Worm (Caenorhabditis elegans) whole organism, midembryonic: ENCODE measurements around the gene T10D4.15.
"Not testable (repeated sequence)": the region's sequence is repeated elsewhere in the genome, so short reads cannot be mapped to it uniquely, and the experiment has no call there.

ENCODE experiments used
- T22C8.4 ChIP-seq: fragments of 200-800 bp; sonication (Bioruptor generic); IDR thresholded peaks from 2 replicates; pipeline ENCODE4 v1.3.6; 2022; ENCODE audit warnings: missing genetic modification characterization, missing compliant biosample characterization
- cog-1 ChIP-seq: sonication (generic microtip); optimal IDR thresholded peaks from 2 replicates; lab custom pipeline; 2016; ENCODE audit warnings: missing genetic modification characterization, missing compliant biosample characterization
- flt-1 ChIP-seq: fragments of 200-800 bp; sonication (Bioruptor generic); IDR thresholded peaks from 2 replicates; pipeline ENCODE4 v1.3.6; 2022; ENCODE audit warnings: missing genetic modification characterization, missing compliant biosample characterization
- klf-2 ChIP-seq: fragments of 200-800 bp; sonication (Bioruptor generic); conservative IDR thresholded peaks from 2 replicates; pipeline ENCODE4 v1.3.6; 2022; ENCODE audit warnings: missing genetic modification reagents, missing genetic modification characterization, missing compliant biosample characterization
- med-1 ChIP-seq: sonication (generic microtip); optimal IDR thresholded peaks from 2 replicates; lab custom pipeline; 2017; ENCODE audit warnings: missing genetic modification characterization, mild to moderate bottlenecking, missing compliant biosample characterization, antibody characterized with exemption, missing genetic modification reagents; ENCODE audit not compliant: insufficient read depth
- ref-1 ChIP-seq: fragments of 200-800 bp; sonication (Bioruptor generic); conservative IDR thresholded peaks from 2 replicates; pipeline ENCODE4 v1.3.6; 2022; ENCODE audit warnings: missing genetic modification reagents, missing genetic modification characterization, missing compliant biosample characterization
- tab-1 ChIP-seq: fragments of 200-800 bp; sonication (Bioruptor generic); IDR thresholded peaks from 2 replicates; pipeline ENCODE4 v1.3.6; 2022; ENCODE audit warnings: missing genetic modification characterization, missing compliant biosample characterization
- ztf-23 ChIP-seq: fragments of 200-800 bp; sonication (Bioruptor generic); IDR thresholded peaks from 2 replicates; pipeline ENCODE4 v1.3.6; 2022; ENCODE audit warnings: missing genetic modification reagents, missing genetic modification characterization, missing compliant biosample characterization
- ztf-29 ChIP-seq: fragments of 200-800 bp; sonication (Bioruptor generic); IDR thresholded peaks from 2 replicates; pipeline ENCODE4 v1.3.6; 2022; ENCODE audit warnings: missing genetic modification reagents, missing genetic modification characterization, missing compliant biosample characterization

The T10D4.15 gene

ce11 chrII:3142855-3143254 lies 3.1 kb upstream of the T10D4.15 start, which contains the start of gene sri-42:
Gene sri-42 (minus strand): TSS chrII:3142955.
- TF ChIP-seq ref-1 (GFP tag; lab: Robert Waterston, UW); ztf-23 (GFP tag; lab: Robert Waterston, UW); cog-1 (tag; lab: Kevin White, UChicago): not testable (repeated sequence)

DNA sequence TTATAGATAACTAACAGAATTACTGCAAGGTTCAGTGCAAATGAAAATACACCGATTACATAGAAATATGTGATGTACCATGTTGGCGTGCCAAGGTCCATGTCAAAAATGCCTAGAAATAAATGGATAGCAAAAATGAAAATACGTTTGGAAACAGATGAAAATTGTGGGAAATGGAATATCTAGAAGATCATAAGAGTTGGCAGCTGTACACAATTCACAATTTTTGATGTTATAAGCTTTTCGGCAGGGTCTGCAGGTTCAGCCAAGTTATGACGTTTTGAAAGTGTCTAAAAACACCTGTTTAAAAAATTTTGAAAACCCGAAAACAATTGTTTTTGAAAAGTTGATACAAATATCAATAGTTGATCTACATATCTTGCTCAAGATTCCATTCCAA lies 1.4 kb upstream of the T10D4.15 start, which contains the start of gene sri-43:
sri-43 (minus strand) TSS at position 101 of the 400 bp plus-strand sequence.
- not testable (repeated sequence) for TF ChIP-seq T22C8.4, klf-2, ref-1 (GFP tag; lab: Robert Waterston, UW)

DNA sequence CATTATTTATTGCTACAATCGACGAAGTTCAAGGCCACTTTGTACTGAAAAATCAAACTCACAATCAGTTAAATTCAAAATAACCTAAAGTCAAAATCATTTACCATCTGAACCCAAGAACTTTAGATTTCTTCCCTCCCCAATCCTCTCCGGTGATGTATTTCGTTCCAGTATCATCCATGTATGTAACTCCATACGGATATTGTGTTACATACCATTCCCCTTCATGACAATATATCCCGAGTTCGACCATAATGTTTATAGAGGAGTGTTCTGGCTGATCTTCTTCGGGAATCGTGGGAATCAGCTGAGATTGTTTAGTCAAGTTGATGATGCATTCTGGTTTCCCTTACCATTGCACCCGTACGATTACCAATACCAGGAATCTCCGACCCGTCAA lies 2.5 kb downstream of the T10D4.15 start:
- no peak for TF ChIP-seq med-1 (GFP tag; lab: Kevin White, UChicago)
- TF ChIP-seq cog-1 (tag; lab: Kevin White, UChicago) = no peak
- TF ChIP-seq T22C8.4 (GFP tag; lab: Robert Waterston, UW) = no peak
- TF ChIP-seq tab-1 (GFP tag; lab: Robert Waterston, UW) = no peak
- TF ChIP-seq ztf-23 (GFP tag; lab: Robert Waterston, UW) = no peak
- TF ChIP-seq ztf-29 (GFP tag; lab: Robert Waterston, UW) = no peak
- no peak for TF ChIP-seq ref-1 (GFP tag; lab: Robert Waterston, UW)
- no peak for TF ChIP-seq klf-2 (GFP tag; lab: Robert Waterston, UW)
- TF ChIP-seq flt-1 (GFP tag; lab: Robert Waterston, UW) = no peak

DNA sequence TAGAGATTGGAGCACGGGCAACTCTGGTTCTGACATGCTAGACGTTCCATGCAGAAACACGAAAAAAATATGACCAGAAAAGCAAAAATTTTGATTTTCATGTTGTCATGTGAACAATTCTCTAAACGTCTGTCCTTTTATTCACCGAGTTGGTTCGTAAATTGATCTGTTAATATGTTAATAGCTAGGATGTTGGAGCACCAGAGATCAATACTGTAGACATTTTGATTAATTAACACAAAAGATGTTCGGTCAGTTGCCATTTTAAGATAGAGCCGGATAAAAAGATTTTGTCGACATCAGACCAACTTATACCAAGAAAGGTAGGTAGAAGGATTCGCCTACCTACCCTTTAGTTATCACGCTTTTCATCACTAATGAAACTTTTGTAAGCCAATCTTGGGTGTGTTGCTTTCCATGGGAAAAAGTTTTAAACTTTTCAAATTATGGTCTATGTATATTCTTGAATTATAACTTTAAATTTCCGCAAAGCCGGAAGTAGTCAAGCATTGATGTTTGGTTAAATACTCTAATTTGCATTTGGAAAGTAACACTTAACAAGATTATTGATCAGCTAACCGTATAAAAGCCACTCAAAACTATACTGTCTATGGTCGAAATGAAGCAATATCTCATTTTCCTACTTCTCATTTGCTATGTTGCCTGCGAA lies 3.7 kb downstream of the T10D4.15 start, which contains the start of the genes T10D4.11 and T10D4.1:
T10D4.11 (minus strand) TSS at position 101 of the 670 bp plus-strand sequence.
T10D4.1 (plus strand) TSS at position 620 of the 670 bp plus-strand sequence.
- no peak for TF ChIP-seq tab-1 (GFP tag; lab: Robert Waterston, UW)
- TF ChIP-seq med-1 (GFP tag; lab: Kevin White, UChicago) = no peak
- TF ChIP-seq ztf-23 (GFP tag; lab: Robert Waterston, UW) = no peak
- no peak for TF ChIP-seq klf-2 (GFP tag; lab: Robert Waterston, UW)
- no peak for TF ChIP-seq ztf-29 (GFP tag; lab: Robert Waterston, UW)
- no peak for TF ChIP-seq ref-1 (GFP tag; lab: Robert Waterston, UW)
- no peak for TF ChIP-seq T22C8.4 (GFP tag; lab: Robert Waterston, UW)
- no peak for TF ChIP-seq cog-1 (tag; lab: Kevin White, UChicago)
- no peak for TF ChIP-seq flt-1 (GFP tag; lab: Robert Waterston, UW)

- TF ChIP-seq klf-2 (GFP tag; lab: Robert Waterston, UW) = no peak
- TF ChIP-seq ztf-23 (GFP tag; lab: Robert Waterston, UW) = no peak
- no peak for TF ChIP-seq cog-1 (tag; lab: Kevin White, UChicago)
- no peak for TF ChIP-seq tab-1 (GFP tag; lab: Robert Waterston, UW)
- no peak for TF ChIP-seq med-1 (GFP tag; lab: Kevin White, UChicago)
- TF ChIP-seq T22C8.4 (GFP tag; lab: Robert Waterston, UW) = no peak
- TF ChIP-seq ref-1 (GFP tag; lab: Robert Waterston, UW) = no peak
- TF ChIP-seq ztf-29 (GFP tag; lab: Robert Waterston, UW) = no peak
- TF ChIP-seq flt-1 (GFP tag; lab: Robert Waterston, UW) = no peak
Observed at ce11 chrII:3151615-3152014, 5.7 kb downstream of the T10D4.15 start, which contains the start of the genes T10D4.14 and T10D4.19. Gene T10D4.14 (minus strand): TSS chrII:3151715. Gene T10D4.19 (plus strand): TSS chrII:3151918.

DNA sequence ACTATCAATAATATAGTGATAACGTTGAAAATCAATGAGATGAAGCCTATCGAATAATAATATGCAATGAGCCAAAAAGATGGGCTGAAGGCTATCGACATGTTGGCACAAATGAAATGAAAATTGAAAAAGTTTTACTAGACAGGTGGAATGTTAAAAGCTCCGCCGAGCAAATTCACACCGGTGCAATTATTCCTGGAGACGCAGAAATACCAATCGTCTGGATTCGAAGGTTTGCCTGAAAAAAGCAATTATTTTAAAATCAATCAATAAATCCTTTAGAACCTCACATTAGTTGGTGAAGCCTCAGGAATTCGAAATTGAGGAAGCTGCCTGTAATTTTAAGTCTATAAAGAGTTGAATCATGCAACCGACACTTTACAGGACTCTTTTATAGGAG lies 8.4 kb downstream of the T10D4.15 start, which contains the start of gene sri-32:
sri-32 (minus strand) TSS at position 101 of the 400 bp plus-strand sequence.
- TF ChIP-seq ref-1 (GFP tag; lab: Robert Waterston, UW) = no peak
- TF ChIP-seq cog-1 (tag; lab: Kevin White, UChicago) = no peak
- TF ChIP-seq flt-1 (GFP tag; lab: Robert Waterston, UW) = no peak
- no peak for TF ChIP-seq ztf-23 (GFP tag; lab: Robert Waterston, UW)

DNA sequence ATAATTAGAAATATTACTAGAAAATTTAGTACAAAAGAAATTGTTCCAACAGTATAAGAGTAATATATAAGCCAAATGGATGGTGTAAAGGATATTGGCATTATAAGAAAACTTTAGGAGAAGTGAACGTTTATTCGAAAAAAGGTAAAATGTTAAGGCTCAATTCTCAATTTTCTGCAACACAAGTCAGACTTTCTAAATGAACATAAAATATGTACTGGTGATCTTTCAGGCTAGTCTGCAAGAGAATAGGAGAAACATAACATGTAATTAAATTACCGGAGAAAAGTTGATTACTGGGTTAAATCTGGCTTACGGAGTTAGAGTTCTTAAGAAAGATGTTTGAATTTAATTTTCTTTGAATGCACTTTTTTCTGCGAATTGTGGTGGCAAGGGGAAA lies 10.8 kb downstream of the T10D4.15 start, which contains the start of gene sri-33:
sri-33 (minus strand) TSS at position 101 of the 400 bp plus-strand sequence.
- TF ChIP-seq flt-1 (GFP tag; lab: Robert Waterston, UW) (no peak), T22C8.4 (GFP tag; lab: Robert Waterston, UW) (no peak), cog-1 (tag; lab: Kevin White, UChicago) (no peak), tab-1 (GFP tag; lab: Robert Waterston, UW) (no peak), ztf-23 (GFP tag; lab: Robert Waterston, UW) (no peak), ztf-29 (GFP tag; lab: Robert Waterston, UW) (no peak), ref-1 (GFP tag; lab: Robert Waterston, UW) (no peak), klf-2 (GFP tag; lab: Robert Waterston, UW) (no peak), med-1 (GFP tag; lab: Kevin White, UChicago) (no peak)

- TF ChIP-seq ztf-29 (GFP tag; lab: Robert Waterston, UW) (no peak), flt-1 (GFP tag; lab: Robert Waterston, UW) (no peak), cog-1 (tag; lab: Kevin White, UChicago) (no peak), ref-1 (GFP tag; lab: Robert Waterston, UW) (no peak), T22C8.4 (GFP tag; lab: Robert Waterston, UW) (no peak), klf-2 (GFP tag; lab: Robert Waterston, UW) (no peak), tab-1 (GFP tag; lab: Robert Waterston, UW) (no peak), med-1 (GFP tag; lab: Kevin White, UChicago) (no peak), ztf-23 (GFP tag; lab: Robert Waterston, UW) (no peak)
Observed at ce11 chrII:3158985-3159384, 13.0 kb downstream of the T10D4.15 start, which contains the start of gene sri-34. Gene sri-34 (minus strand): TSS chrII:3159085.

DNA sequence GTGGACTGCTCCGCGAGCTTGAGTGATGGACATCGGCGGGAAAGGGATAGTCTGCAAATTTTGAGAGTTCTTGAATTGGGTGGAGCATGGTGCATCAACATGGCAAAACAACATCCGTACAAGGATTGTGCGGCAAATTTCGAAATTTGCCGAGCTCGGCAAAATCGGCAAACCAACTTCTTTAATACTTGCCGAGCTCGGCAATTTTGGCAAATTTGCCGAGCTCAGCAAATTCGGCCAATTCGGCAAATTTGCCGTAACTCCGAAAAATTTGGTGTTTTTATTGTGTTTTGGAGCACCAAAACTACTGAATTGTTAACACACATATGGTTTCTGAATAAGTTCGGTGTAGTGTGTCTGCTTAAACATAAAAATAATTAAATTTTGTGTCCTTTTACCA lies 24.1 kb downstream of the T10D4.15 start, which contains the start of gene fbxc-55:
fbxc-55 (minus strand) TSS at position 101 of the 400 bp plus-strand sequence.
- no peak for TF ChIP-seq ztf-29 (GFP tag; lab: Robert Waterston, UW)
